Fruit fly (Drosophila melanogaster): ENCODE measurements around the gene CG5194.

Gene CG5194

dm6 chr3L:9045318-9045717 lies 35.7 kb upstream of the CG5194 start (continued):
- TF ChIP-seq tap (tag; optimal IDR thresholded peaks at IDR 0.05) (peak; percentile 61), CG15696 (tag; optimal IDR thresholded peaks at IDR 0.05) (peak; percentile 75), Dad (GFP tag; optimal IDR thresholded peaks at IDR 0.05) (peak; percentile 59), CG1024 (GFP tag; IDR thresholded peaks at IDR 0.05) (peak; percentile 58), Awh (GFP tag; IDR thresholded peaks at IDR 0.05) (peak; percentile 59; the same call in 1 of the 2 replicates), Myb (GFP tag; optimal IDR thresholded peaks at IDR 0.05) (peak; percentile 10), Fer3 (tag; optimal IDR thresholded peaks at IDR 0.05) (peak; percentile 56), otp (GFP tag; IDR thresholded peaks at IDR 0.05) (peak; percentile 78), CG32532 (GFP tag; IDR thresholded peaks at IDR 0.05) (peak; percentile 52), CG10654 (GFP tag; optimal IDR thresholded peaks at IDR 0.05) (peak; percentile 36), ATbp (GFP tag; optimal IDR thresholded peaks at IDR 0.05) (peak; percentile 38), CG3163 (GFP tag; optimal IDR thresholded peaks at IDR 0.05) (peak; percentile 25), chif (GFP tag; optimal IDR thresholded peaks at IDR 0.05) (peak; percentile 41 to 75), mld (GFP tag; IDR thresholded peaks at IDR 0.05; ENCODE audit: partially characterized antibody) (no peak), CG6175 (GFP tag; IDR thresholded peaks at IDR 0.05) (0 out of 3 replicates have a peak, but pooled peaks have one; percentile 12), TFAM (GFP tag; optimal IDR thresholded peaks at IDR 0.05) (peak; percentile 21), Adf1 (GFP tag; IDR thresholded peaks at IDR 0.05) (no peak), sug (tag; optimal IDR thresholded peaks at IDR 0.05) (no peak), Aef1 (GFP tag; IDR thresholded peaks at IDR 0.05) (peak; percentile 48; the same call in 1 of the 3 replicates), Nf-YB (GFP tag; optimal IDR thresholded peaks at IDR 0.05) (peak; percentile 29), Deaf1 (tag; optimal IDR thresholded peaks at IDR 0.05) (peak; percentile 56), CG2712 (tag; optimal IDR thresholded peaks at IDR 0.05) (peak; percentile 84), NC2β (GFP tag; optimal IDR thresholded peaks at IDR 0.05) (no peak), slou (GFP tag; optimal IDR thresholded peaks at IDR 0.05) (no peak), ash1 (GFP tag; optimal IDR thresholded peaks at IDR 0.05) (no peak), lbe (GFP tag; optimal IDR thresholded peaks at IDR 0.05) (peak; percentile 47), insv (GFP tag; optimal IDR thresholded peaks at IDR 0.05) (no peak), zen (tag; optimal IDR thresholded peaks at IDR 0.05) (peak; percentile 81), Hr78 (GFP tag; optimal IDR thresholded peaks at IDR 0.05) (peak in 1 of 2 experiments; percentile 19), lov (optimal IDR thresholded peaks at IDR 0.05) (no peak), lov (GFP tag; IDR thresholded peaks at IDR 0.05) (peak; percentile 60; the same call in 1 of the 3 replicates), row (GFP tag; IDR thresholded peaks at IDR 0.05) (peak; percentile 80), ara (GFP tag; IDR thresholded peaks at IDR 0.05) (peak; percentile 61; the same call in 1 of the 2 replicates), CG11560 (tag; IDR thresholded peaks at IDR 0.05) (no peak), NfI (GFP tag; optimal IDR thresholded peaks at IDR 0.05) (peak; percentile 2), CG4820 (GFP tag; optimal IDR thresholded peaks at IDR 0.05) (peak; percentile 68), Dip3 (GFP tag; optimal IDR thresholded peaks at IDR 0.05) (peak; percentile 17), CG17328 (GFP tag; IDR thresholded peaks at IDR 0.05) (peak; percentile 83), CG34224 (GFP tag; IDR thresholded peaks at IDR 0.05; ENCODE audit: partially characterized antibody) (no peak), ro (GFP tag; IDR thresholded peaks at IDR 0.05) (peak; percentile 53), CoRest (tag; optimal IDR thresholded peaks at IDR 0.05) (peak; percentile 33), CG15514 (GFP tag; optimal IDR thresholded peaks at IDR 0.05) (peak; percentile 22), CG9932 (GFP tag; IDR thresholded peaks at IDR 0.05) (0 out of 2 replicates have a peak, but pooled peaks have one; percentile 8), NK7.1 (GFP tag; optimal IDR thresholded peaks at IDR 0.05) (peak; percentile 15), MBD-R2 (GFP tag; IDR thresholded peaks at IDR 0.05) (peak; percentile 19; the same call in 1 of the 2 replicates), kay (GFP tag; optimal IDR thresholded peaks at IDR 0.05) (peak; percentile 61), phol (tag; optimal IDR thresholded peaks at IDR 0.05) (peak; percentile 73), H15 (GFP tag; IDR thresholded peaks at IDR 0.05) (peak; percentile 70), CG12299 (tag; optimal IDR thresholded peaks at IDR 0.05) (no peak), fd3F (GFP tag; optimal IDR thresholded peaks at IDR 0.05) (no peak), CG9215 (GFP tag; IDR thresholded peaks at IDR 0.05) (peak; percentile 27; the same call in 1 of the 2 replicates)

Measured in whole organism, embryonic.